Worm (Caenorhabditis elegans): ENCODE data around the gene plg-1.

DNA sequence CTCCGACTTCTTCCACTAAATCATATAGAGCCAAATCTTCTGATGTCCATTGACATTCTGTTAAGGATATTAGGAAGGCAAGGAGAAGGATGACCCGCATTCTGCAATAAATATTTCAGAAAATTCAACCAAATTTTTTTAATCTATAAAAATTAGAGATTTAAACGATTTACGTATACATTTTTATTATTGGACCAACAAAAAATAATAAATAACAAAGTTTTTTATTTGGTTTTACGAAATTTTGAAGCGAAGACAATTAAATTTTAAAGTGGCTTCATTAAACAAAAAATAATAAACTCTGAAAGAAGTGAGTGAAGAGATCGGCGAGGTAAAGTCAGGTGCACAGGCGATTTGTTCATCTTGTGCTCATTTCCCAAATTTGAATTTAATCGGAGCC lies 24.9 kb upstream of the plg-1 start, which contains the start of gene F54F2.9:
- TF ChIP-seq him-1 (tag; optimal IDR thresholded peaks at IDR 0.05) (no peak), W03F9.2 (tag; optimal IDR thresholded peaks at IDR 0.05) (no peak)
